Worm (Caenorhabditis elegans) whole organism, mixed stage, embryonic: Measurements from ENCODE around the gene R02F2.1.

Experiments
- blmp-1 ChIP-seq: fragments of 150-350 bp; optimal IDR thresholded peaks from 2 replicates; lab custom pipeline; 2014; ENCODE audit warnings: missing biosample characterization, missing genetic modification characterization
- ces-1 ChIP-seq: fragments of 150-350 bp; optimal IDR thresholded peaks from 2 replicates; lab custom pipeline; 2014; ENCODE audit warnings: missing biosample characterization, missing genetic modification reagents, missing genetic modification characterization
- elt-1 ChIP-seq: sonication (generic microtip); optimal IDR thresholded peaks from 2 replicates; lab custom pipeline; 2017; ENCODE audit warnings: missing genetic modification characterization, mild to moderate bottlenecking, missing compliant biosample characterization, antibody characterized with exemption, moderate library complexity, borderline replicate concordance; ENCODE audit not compliant: insufficient read depth
- lin-13 ChIP-seq: fragments of 150-350 bp; optimal IDR thresholded peaks from 2 replicates; lab custom pipeline; 2014; ENCODE audit warnings: missing biosample characterization, missing genetic modification characterization
- lsy-2 ChIP-seq: fragments of 150-350 bp; optimal IDR thresholded peaks from 2 replicates; lab custom pipeline; 2014; ENCODE audit warnings: missing biosample characterization, missing genetic modification characterization
- mep-1 ChIP-seq: fragments of 150-350 bp; optimal IDR thresholded peaks from 2 replicates; lab custom pipeline; 2017; ENCODE audit warnings: missing biosample characterization, missing genetic modification reagents, missing genetic modification characterization, inconsistent platforms
- nhr-12 ChIP-seq: fragments of 150-350 bp; optimal IDR thresholded peaks from 2 replicates; lab custom pipeline; 2014; ENCODE audit warnings: missing biosample characterization, missing genetic modification characterization
- nhr-237 ChIP-seq: fragments of 150-350 bp; optimal IDR thresholded peaks from 2 replicates; lab custom pipeline; 2014; ENCODE audit warnings: missing biosample characterization, missing genetic modification characterization
- snpc-4 ChIP-seq: fragments of 150-350 bp; optimal IDR thresholded peaks from 2 replicates; lab custom pipeline; 2014; ENCODE audit warnings: missing biosample characterization, missing genetic modification characterization
- sptf-1 ChIP-seq: sonication (generic microtip); optimal IDR thresholded peaks from 2 replicates; lab custom pipeline; 2017; ENCODE audit warnings: mild to moderate bottlenecking, missing genetic modification characterization, moderate library complexity, missing compliant biosample characterization
- unc-62 ChIP-seq: fragments of 150-350 bp; optimal IDR thresholded peaks from 2 replicates; lab custom pipeline; 2014; ENCODE audit warnings: missing biosample characterization, missing genetic modification reagents, missing genetic modification characterization
- zip-8 ChIP-seq: fragments of 150-350 bp; optimal IDR thresholded peaks from 2 replicates; lab custom pipeline; 2014; ENCODE audit warnings: missing biosample characterization, missing genetic modification characterization
- ztf-11 ChIP-seq: fragments of 150-350 bp; optimal IDR thresholded peaks from 2 replicates; lab custom pipeline; 2014; ENCODE audit warnings: missing biosample characterization, missing genetic modification characterization

ce11 chrIII:5472693-5473092, 29.0 kb upstream of the R02F2.1 start:
- TF ChIP-seq lin-13 (tag; lab: Kevin White, UChicago) (no peak), unc-62 (GFP tag; lab: Kevin White, UChicago) (no peak), elt-1 (tag; lab: Kevin White, UChicago) (no peak), mep-1 (tag; lab: Kevin White, UChicago) (no peak), sptf-1 (tag; lab: Kevin White, UChicago) (no peak), ces-1 (GFP tag; lab: Kevin White, UChicago) (no peak), blmp-1 (no peak), zip-8 (tag; lab: Kevin White, UChicago) (no peak), lsy-2 (tag; lab: Kevin White, UChicago) (no peak), nhr-237 (tag; lab: Kevin White, UChicago) (no peak), ztf-11 (no peak), nhr-12 (no peak), snpc-4 (tag; lab: Kevin White, UChicago) (no peak)
